Worm (Caenorhabditis elegans) whole organism, L2 larva: Measurements from ENCODE around the gene pnc-1.

Source experiments
- blmp-1 ChIP-seq: sonication (generic microtip); optimal IDR thresholded peaks from 2 replicates; lab custom pipeline; 2017; ENCODE audit warnings: missing genetic modification characterization, mild to moderate bottlenecking, missing compliant biosample characterization, antibody characterized with exemption, moderate library complexity; ENCODE audit not compliant: insufficient read depth
- nhr-12 ChIP-seq: fragments of 150-350 bp; optimal IDR thresholded peaks from 2 replicates; lab custom pipeline; 2014; ENCODE audit warnings: missing biosample characterization, missing genetic modification characterization
- unc-62 ChIP-seq: fragments of 150-350 bp; optimal IDR thresholded peaks from 2 replicates; lab custom pipeline; 2014; ENCODE audit warnings: missing biosample characterization, missing genetic modification reagents, missing genetic modification characterization

The pnc-1 gene

DNA sequence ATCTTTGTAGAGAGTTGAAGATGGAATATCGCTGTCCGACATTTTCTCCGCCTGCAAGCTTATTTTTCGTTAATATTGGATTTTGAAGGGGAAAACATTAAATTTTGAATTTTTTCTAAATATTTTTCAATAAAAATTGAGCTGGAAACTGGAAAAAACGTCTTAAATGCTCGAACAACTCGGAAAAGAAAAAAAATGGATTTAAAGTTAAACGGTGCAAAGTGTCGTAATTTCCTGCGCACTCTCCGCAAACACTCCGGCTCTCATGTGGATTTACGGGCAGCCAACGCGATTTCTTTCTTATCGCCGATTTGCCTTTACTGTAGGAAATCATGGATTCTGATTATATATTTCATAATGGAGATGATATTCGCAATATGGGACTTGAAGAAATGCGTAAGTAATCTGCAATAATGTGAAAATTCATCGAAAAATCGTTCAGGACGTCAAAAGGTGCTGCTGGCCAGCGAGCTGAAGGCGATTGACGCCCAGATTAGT is 56.0 kb downstream of the pnc-1 start, which contains the start of the genes fnta-1 and cogc-8 (continued):
- TF ChIP-seq nhr-12 (tag; lab: Kevin White, UChicago) (no peak), blmp-1 (tag; lab: Kevin White, UChicago) (no peak), unc-62 (no peak)
